Fruit fly (Drosophila melanogaster): Measurements from ENCODE around the gene CG13829.

DNA sequence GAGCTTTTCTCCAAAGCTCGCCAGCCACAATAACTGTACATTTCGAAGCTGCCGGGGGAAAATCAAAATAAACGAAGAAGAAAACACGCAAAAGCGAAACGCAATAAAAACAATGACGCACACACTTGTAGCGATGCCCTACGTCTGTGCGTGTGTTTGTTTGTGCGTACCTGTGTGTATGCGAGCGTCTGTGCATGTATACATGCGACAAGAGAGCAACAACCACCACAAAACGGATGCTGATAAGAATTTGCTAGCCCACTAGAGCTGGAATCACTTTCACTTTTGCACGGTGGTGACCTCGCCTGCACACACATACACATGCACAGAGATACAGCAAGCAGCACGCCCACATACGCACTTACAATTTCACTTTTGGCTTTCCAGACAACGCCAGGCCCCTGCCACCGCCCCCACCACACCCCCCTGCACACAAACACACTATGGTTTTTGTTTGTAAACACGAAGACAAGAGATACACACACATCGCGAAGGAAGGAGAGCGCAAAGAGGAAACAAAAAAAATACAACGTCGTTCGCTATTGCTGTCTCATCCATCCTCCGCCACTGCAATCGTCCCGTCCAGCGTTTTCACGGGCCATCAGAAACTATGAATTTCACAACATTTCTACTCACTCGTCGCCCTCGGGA, 4.1 kb downstream of the CG13829 start:
- TF ChIP-seq CG15336 (GFP tag; IDR thresholded peaks at IDR 0.05) (no peak), CG8119 (GFP tag; IDR thresholded peaks at IDR 0.05) (peak; percentile 49; the same call in 2 of the 3 replicates), achi (GFP tag; optimal IDR thresholded peaks at IDR 0.05) (peak; percentile 7), Ets96B (tag; optimal IDR thresholded peaks at IDR 0.05) (peak; percentile 29), CG1621 (tag; optimal IDR thresholded peaks at IDR 0.05) (peak; percentile 6)

Data from whole organism, prepupa.